Worm (Caenorhabditis elegans) whole organism, young adult: ENCODE results near the gene vrk-1.

Source experiments
- B0336.3 ChIP-seq: fragments of 200-800 bp; sonication (Bioruptor generic); IDR thresholded peaks from 2 replicates; pipeline ENCODE4 v1.3.6; 2022; ENCODE audit warnings: missing genetic modification characterization, missing compliant biosample characterization
- F23B12.7 ChIP-seq: sonication (generic microtip); optimal IDR thresholded peaks from 2 replicates; lab custom pipeline; 2017; ENCODE audit warnings: missing genetic modification characterization, mild to moderate bottlenecking, missing compliant biosample characterization, antibody characterized with exemption, moderate library complexity; ENCODE audit not compliant: insufficient read depth
- F37B4.10 ChIP-seq: fragments of 200-800 bp; sonication (Bioruptor generic); IDR thresholded peaks from 2 replicates; pipeline ENCODE4 v1.3.6; 2022; ENCODE audit warnings: missing genetic modification characterization, missing compliant biosample characterization
- F39B2.1 ChIP-seq: fragments of 200-800 bp; sonication (Bioruptor generic); IDR thresholded peaks from 2 replicates; pipeline ENCODE4 v1.3.6; 2022; ENCODE audit warnings: missing genetic modification reagents, missing genetic modification characterization, missing compliant biosample characterization
- F52B5.7 ChIP-seq: sonication (generic microtip); optimal IDR thresholded peaks from 2 replicates; lab custom pipeline; 2016; ENCODE audit warnings: mild to moderate bottlenecking, missing genetic modification characterization, missing compliant biosample characterization
- F57A8.1 ChIP-seq: fragments of 200-800 bp; sonication (Bioruptor generic); optimal IDR thresholded peaks from 2 replicates; lab custom pipeline; 2018; ENCODE audit warnings: mild to moderate bottlenecking, missing genetic modification characterization, moderate library complexity, missing compliant biosample characterization
- F57C9.4 ChIP-seq: sonication (generic microtip); optimal IDR thresholded peaks from 2 replicates; lab custom pipeline; 2017; ENCODE audit warnings: mild to moderate bottlenecking, missing genetic modification characterization, missing compliant biosample characterization
- K11D2.4 ChIP-seq: fragments of 200-800 bp; sonication (Bioruptor generic); IDR thresholded peaks from 2 replicates; pipeline ENCODE4 v1.3.6; 2022; ENCODE audit warnings: missing genetic modification reagents, missing genetic modification characterization, missing compliant biosample characterization
- Y95B8A.8 ChIP-seq: fragments of 200-800 bp; sonication (Bioruptor generic); IDR thresholded peaks from 2 replicates; pipeline ENCODE4 v1.3.6; 2022; ENCODE audit warnings: missing genetic modification reagents, missing genetic modification characterization, missing compliant biosample characterization
- ZK185.1 ChIP-seq: sonication (generic microtip); optimal IDR thresholded peaks from 2 replicates; lab custom pipeline; 2016; ENCODE audit warnings: mild to moderate bottlenecking, missing genetic modification characterization, missing compliant biosample characterization; ENCODE audit not compliant: poor library complexity, severe bottlenecking
- ama-1 ChIP-seq, 3 experiments: fragments of 150-350 bp in 1 of 3; sonication (generic microtip) in 2 of 3; optimal IDR thresholded peaks; 2 replicates each; lab custom pipeline; 2014 to 2018; ENCODE audit warnings: missing biosample characterization in 2 of 3, missing genetic modification characterization in 2 of 3, missing genetic modification reagents in 2 of 3
- aptf-3 ChIP-seq: fragments of 200-800 bp; sonication (Bioruptor generic); IDR thresholded peaks from 2 replicates; pipeline ENCODE4 v1.3.6; 2022; ENCODE audit warnings: missing genetic modification characterization, missing compliant biosample characterization
- atf-7 ChIP-seq: sonication (generic microtip); optimal IDR thresholded peaks from 2 replicates; lab custom pipeline; 2017; ENCODE audit warnings: mild to moderate bottlenecking, missing genetic modification characterization, missing compliant biosample characterization
- attf-3 ChIP-seq: fragments of 200-800 bp; sonication (Bioruptor generic); conservative IDR thresholded peaks from 2 replicates; pipeline ENCODE4 v1.3.6; 2022; ENCODE audit warnings: missing genetic modification reagents, missing genetic modification characterization, missing compliant biosample characterization
- attf-5 ChIP-seq: fragments of 200-800 bp; sonication (Bioruptor generic); optimal IDR thresholded peaks from 2 replicates; lab custom pipeline; 2018; ENCODE audit warnings: mild to moderate bottlenecking, missing genetic modification characterization, missing compliant biosample characterization
- attf-6 ChIP-seq: fragments of 200-800 bp; sonication (Bioruptor generic); IDR thresholded peaks from 2 replicates; pipeline ENCODE4 v1.3.6; 2022; ENCODE audit warnings: missing genetic modification reagents, missing genetic modification characterization, missing compliant biosample characterization
- ceh-79 ChIP-seq: sonication (generic microtip); optimal IDR thresholded peaks from 2 replicates; lab custom pipeline; 2017; ENCODE audit warnings: mild to moderate bottlenecking, missing genetic modification characterization, missing compliant biosample characterization
- dpff-1 ChIP-seq: sonication (generic microtip); optimal IDR thresholded peaks from 2 replicates; lab custom pipeline; 2017; ENCODE audit warnings: mild to moderate bottlenecking, missing genetic modification characterization, missing compliant biosample characterization
- dpl-1 ChIP-seq: fragments of 150-350 bp; optimal IDR thresholded peaks from 2 replicates; lab custom pipeline; 2014; ENCODE audit warnings: missing biosample characterization, missing genetic modification reagents, missing genetic modification characterization
- ekl-4 ChIP-seq: fragments of 200-800 bp; sonication (Bioruptor generic); IDR thresholded peaks from 2 replicates; pipeline ENCODE4 v1.3.6; 2022; ENCODE audit warnings: missing genetic modification reagents, missing genetic modification characterization, missing compliant biosample characterization
- ets-4 ChIP-seq: fragments of 200-800 bp; sonication (Bioruptor generic); optimal IDR thresholded peaks from 2 replicates; lab custom pipeline; 2018; ENCODE audit warnings: mild to moderate bottlenecking, missing genetic modification characterization, missing compliant biosample characterization
- hlh-12 ChIP-seq: sonication (generic microtip); optimal IDR thresholded peaks from 2 replicates; lab custom pipeline; 2016; ENCODE audit warnings: missing genetic modification characterization, missing compliant biosample characterization
- hmg-1.2 ChIP-seq: fragments of 200-800 bp; sonication (Bioruptor generic); IDR thresholded peaks from 2 replicates; pipeline ENCODE4 v1.3.6; 2022; ENCODE audit warnings: missing genetic modification reagents, missing genetic modification characterization, missing compliant biosample characterization
- lag-1 ChIP-seq: fragments of 200-800 bp; sonication (Bioruptor generic); IDR thresholded peaks from 2 replicates; pipeline ENCODE4 v1.3.6; 2022; ENCODE audit warnings: missing genetic modification reagents, missing genetic modification characterization, missing compliant biosample characterization
- let-526 ChIP-seq: fragments of 200-800 bp; sonication (Bioruptor generic); IDR thresholded peaks from 2 replicates; pipeline ENCODE4 v1.3.6; 2022; ENCODE audit warnings: missing genetic modification reagents, missing genetic modification characterization, missing compliant biosample characterization
- lin-40 ChIP-seq: sonication (generic microtip); optimal IDR thresholded peaks from 2 replicates; lab custom pipeline; 2016; ENCODE audit warnings: missing genetic modification characterization, mild to moderate bottlenecking, missing compliant biosample characterization, missing genotype, missing genetic modification reagents
- lin-54 ChIP-seq: fragments of 200-800 bp; sonication (Bioruptor generic); optimal IDR thresholded peaks from 2 replicates; lab custom pipeline; 2018; ENCODE audit warnings: mild to moderate bottlenecking, missing genetic modification characterization, missing compliant biosample characterization
- lsl-1 ChIP-seq: fragments of 200-800 bp; sonication (Bioruptor generic); optimal IDR thresholded peaks from 2 replicates; lab custom pipeline; 2018; ENCODE audit warnings: mild to moderate bottlenecking, missing genetic modification characterization, moderate library complexity, missing compliant biosample characterization
- madf-10 ChIP-seq: sonication (generic microtip); optimal IDR thresholded peaks from 2 replicates; lab custom pipeline; 2016; ENCODE audit warnings: mild to moderate bottlenecking, missing genetic modification characterization, missing compliant biosample characterization
- mxl-1 ChIP-seq: sonication (generic microtip); optimal IDR thresholded peaks from 2 replicates; lab custom pipeline; 2016; ENCODE audit warnings: missing genetic modification characterization, missing compliant biosample characterization
- pha-4 ChIP-seq: fragments of 150-350 bp; sonication (generic microtip); optimal IDR thresholded peaks from 2 replicates; lab custom pipeline; 2014; ENCODE audit warnings: missing biosample characterization, missing genetic modification reagents, missing genetic modification characterization
- rcor-1 ChIP-seq: fragments of 200-800 bp; sonication (Bioruptor generic); IDR thresholded peaks from 2 replicates; pipeline ENCODE4 v1.3.6; 2022; ENCODE audit warnings: missing genetic modification reagents, missing genetic modification characterization, missing compliant biosample characterization
- rec-8 ChIP-seq, 2 experiments: sonication (generic microtip); optimal IDR thresholded peaks; 2 replicates each; lab custom pipeline; 2016; ENCODE audit warnings: mild to moderate bottlenecking in 2 of 2, missing genetic modification characterization in 2 of 2, missing genetic modification reagents in 2 of 2, missing genotype in 2 of 2, missing biosample characterization in 1 of 2, missing compliant biosample characterization in 1 of 2, moderate library complexity in 1 of 2
- repo-1 ChIP-seq: sonication (generic microtip); optimal IDR thresholded peaks from 2 replicates; lab custom pipeline; 2017; ENCODE audit warnings: mild to moderate bottlenecking, missing genetic modification characterization, missing compliant biosample characterization
- sea-2 ChIP-seq: fragments of 200-800 bp; sonication (Bioruptor generic); IDR thresholded peaks from 2 replicates; pipeline ENCODE4 v1.3.6; 2022; ENCODE audit warnings: missing genetic modification characterization, missing compliant biosample characterization
- snpc-1.1 ChIP-seq: sonication (generic microtip); optimal IDR thresholded peaks from 2 replicates; lab custom pipeline; 2017; ENCODE audit warnings: missing genetic modification characterization, mild to moderate bottlenecking, missing compliant biosample characterization, antibody characterized with exemption, moderate library complexity, missing genotype, missing genetic modification reagents; ENCODE audit not compliant: insufficient read depth
- snpc-4 ChIP-seq, 5 experiments: fragments of 150-350 bp in 1 of 5; sonication (generic microtip) in 4 of 5; optimal IDR thresholded peaks; 2 replicates each; lab custom pipeline; 2014 to 2018; ENCODE audit warnings: missing genetic modification characterization in 5 of 5, missing biosample characterization in 3 of 5, antibody characterized with exemption in 2 of 5, mild to moderate bottlenecking in 2 of 5, missing compliant biosample characterization in 2 of 5, missing genotype in 2 of 5, moderate library complexity in 2 of 5, missing genetic modification reagents in 1 of 5
- somi-1 ChIP-seq: fragments of 200-800 bp; sonication (Bioruptor generic); optimal IDR thresholded peaks from 2 replicates; lab custom pipeline; 2018; ENCODE audit warnings: mild to moderate bottlenecking, missing genetic modification characterization, missing compliant biosample characterization
- tlf-1 ChIP-seq: fragments of 200-800 bp; sonication (Bioruptor generic); optimal IDR thresholded peaks from 2 replicates; lab custom pipeline; 2018; ENCODE audit warnings: mild to moderate bottlenecking, missing genetic modification characterization, missing compliant biosample characterization
- unc-130 ChIP-seq: sonication (generic microtip); optimal IDR thresholded peaks from 2 replicates; lab custom pipeline; 2016; ENCODE audit warnings: missing genetic modification reagents, missing genetic modification characterization, missing compliant biosample characterization
- unc-62 ChIP-seq: fragments of 150-350 bp; optimal IDR thresholded peaks from 2 replicates; lab custom pipeline; 2014; ENCODE audit warnings: missing biosample characterization, missing genetic modification reagents, missing genetic modification characterization
- ztf-22 ChIP-seq: fragments of 200-800 bp; sonication (Bioruptor generic); optimal IDR thresholded peaks from 2 replicates; lab custom pipeline; 2018; ENCODE audit warnings: mild to moderate bottlenecking, missing genetic modification characterization, moderate library complexity, missing compliant biosample characterization
- ztf-25 ChIP-seq: fragments of 200-800 bp; sonication (Bioruptor generic); IDR thresholded peaks from 2 replicates; pipeline ENCODE4 v1.3.6; 2022; ENCODE audit warnings: missing genetic modification reagents, missing genetic modification characterization, missing compliant biosample characterization
- ztf-26 ChIP-seq: sonication (generic microtip); optimal IDR thresholded peaks from 2 replicates; lab custom pipeline; 2017; ENCODE audit warnings: missing genetic modification characterization, missing compliant biosample characterization
- ztf-3 ChIP-seq: fragments of 200-800 bp; sonication (Bioruptor generic); optimal IDR thresholded peaks from 2 replicates; lab custom pipeline; 2018; ENCODE audit warnings: mild to moderate bottlenecking, missing genetic modification characterization, missing compliant biosample characterization
- ztf-6 ChIP-seq: fragments of 200-800 bp; sonication (Bioruptor generic); IDR thresholded peaks from 2 replicates; pipeline ENCODE4 v1.3.6; 2022; ENCODE audit warnings: missing genetic modification reagents, missing genetic modification characterization, missing compliant biosample characterization

The vrk-1 gene

DNA sequence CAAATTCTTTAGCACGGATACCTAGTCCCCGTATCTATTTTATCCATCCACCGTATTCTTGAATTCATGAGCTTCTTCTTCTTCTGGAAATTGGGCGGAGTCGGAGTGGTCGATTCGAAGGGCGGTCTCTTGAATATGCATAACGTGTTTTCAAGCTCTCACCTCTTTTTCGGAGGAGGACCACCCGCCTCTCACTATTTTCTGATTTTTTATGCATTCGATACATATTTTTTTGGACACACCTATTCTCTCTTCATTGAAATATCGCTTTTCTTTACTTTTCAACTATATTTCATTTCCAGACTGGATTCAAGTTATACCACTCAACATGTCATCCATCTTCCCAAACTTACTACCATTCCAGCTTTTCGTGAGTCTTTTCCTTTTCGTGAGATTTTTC, 6.7 kb downstream of the vrk-1 start, which contains the start of gene egl-44 (continued):
- no peak for TF ChIP-seq rec-8 (tag; optimal IDR thresholded peaks at IDR 0.05; lab: Kevin White, UChicago)
- TF ChIP-seq rcor-1 (GFP tag; lab: Robert Waterston, UW) = no peak
- no peak for TF ChIP-seq F57A8.1 (GFP tag; lab: Kevin White, UChicago)
- TF ChIP-seq B0336.3 = no peak
- no peak for TF ChIP-seq madf-10

DNA sequence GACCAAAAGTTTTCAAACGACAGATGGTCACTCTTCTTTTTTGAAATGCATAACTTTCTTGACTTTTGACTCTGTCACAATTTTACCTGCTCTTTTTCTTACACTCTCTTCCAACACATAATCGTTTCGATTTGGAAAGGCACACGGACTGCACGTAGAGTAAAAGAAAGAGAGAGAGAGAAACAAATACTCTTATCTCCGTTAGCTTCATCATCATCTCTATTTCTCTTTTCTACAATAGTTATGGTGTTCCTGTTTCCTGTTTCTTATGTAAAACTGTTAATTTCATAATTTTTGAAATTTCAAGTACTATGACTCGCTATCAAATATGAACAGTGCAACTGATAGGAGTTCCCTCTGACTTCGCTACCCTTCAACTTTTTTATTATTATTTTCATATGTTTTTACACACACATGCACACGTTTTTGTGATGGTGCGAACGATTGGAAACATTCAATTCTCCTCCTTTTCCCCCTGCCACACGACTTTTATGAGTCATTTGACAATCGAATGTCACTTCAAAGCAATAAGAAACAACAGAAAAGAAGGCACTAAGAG, 8.4 kb downstream of the vrk-1 start:
- TF ChIP-seq lin-40 = no peak
- peak; percentile 66 for TF ChIP-seq unc-62
- no peak for TF ChIP-seq pha-4 (tag; lab: Kevin White, UChicago)
- no peak for TF ChIP-seq Y95B8A.8 (GFP tag; lab: Robert Waterston, UW)
- no peak for TF ChIP-seq F37B4.10
- no peak for TF ChIP-seq somi-1
- peak; percentile 54 for TF ChIP-seq ets-4 (GFP tag; lab: Kevin White, UChicago)
- TF ChIP-seq dpff-1 = no peak
- TF ChIP-seq F57C9.4 (tag; lab: Kevin White, UChicago) = no peak
- no peak for TF ChIP-seq sea-2 (GFP tag; lab: Robert Waterston, UW)
- no peak for TF ChIP-seq ztf-25
- no peak for TF ChIP-seq tlf-1 (GFP tag; lab: Kevin White, UChicago)
- TF ChIP-seq ztf-26 (tag; lab: Kevin White, UChicago) = no peak
- 0 out of 2 replicates have a peak, but pooled peaks have one; percentile 15 for TF ChIP-seq rcor-1 (GFP tag; lab: Robert Waterston, UW)
- TF ChIP-seq F23B12.7 (tag; lab: Kevin White, UChicago) = peak; percentile 27
- no peak for TF ChIP-seq ceh-79 (tag; lab: Kevin White, UChicago)
- TF ChIP-seq snpc-4 (GFP tag; optimal IDR thresholded peaks at IDR 0.05; lab: Kevin White, UChicago) = no peak
- TF ChIP-seq snpc-4 (tag; optimal IDR thresholded peaks at IDR 0.05; lab: Kevin White, UChicago) = peak in 1 of 4 experiments; percentile 0
- TF ChIP-seq lag-1 (GFP tag; lab: Robert Waterston, UW) = no peak
- TF ChIP-seq ztf-22 (GFP tag; lab: Kevin White, UChicago) = no peak
- TF ChIP-seq ztf-6 = no peak
- TF ChIP-seq lin-54 (GFP tag; lab: Kevin White, UChicago) = no peak
- TF ChIP-seq unc-130 (GFP tag; lab: Kevin White, UChicago) = no peak
- no peak for TF ChIP-seq K11D2.4 (GFP tag; lab: Robert Waterston, UW)
- TF ChIP-seq hmg-1.2 (GFP tag; lab: Robert Waterston, UW) = 0 out of 2 replicates have a peak, but pooled peaks have one; percentile 6
- no peak for TF ChIP-seq ama-1 (optimal IDR thresholded peaks at IDR 0.05; lab: Kevin White, UChicago)
- no peak for TF ChIP-seq ama-1 (GFP tag; optimal IDR thresholded peaks at IDR 0.05; lab: Kevin White, UChicago)
- TF ChIP-seq aptf-3 (GFP tag; lab: Robert Waterston, UW) = no peak
- no peak for TF ChIP-seq F39B2.1 (GFP tag; lab: Robert Waterston, UW)
- no peak for TF ChIP-seq rec-8 (tag; optimal IDR thresholded peaks at IDR 0.05; lab: Kevin White, UChicago)
- TF ChIP-seq ZK185.1 (tag; lab: Kevin White, UChicago) = peak; percentile 1
- TF ChIP-seq attf-5 (GFP tag; lab: Kevin White, UChicago) = peak; percentile 49
- TF ChIP-seq attf-3 (GFP tag; lab: Robert Waterston, UW) = no peak
- no peak for TF ChIP-seq F52B5.7 (tag; lab: Kevin White, UChicago)
- no peak for TF ChIP-seq ztf-3 (GFP tag; lab: Kevin White, UChicago)
- TF ChIP-seq hlh-12 = no peak
- no peak for TF ChIP-seq snpc-1.1 (tag; lab: Kevin White, UChicago)
- TF ChIP-seq dpl-1 = no peak
- no peak for TF ChIP-seq attf-6 (GFP tag; lab: Robert Waterston, UW)
- TF ChIP-seq ekl-4 (GFP tag; lab: Robert Waterston, UW) = no peak
- no peak for TF ChIP-seq let-526 (GFP tag; lab: Robert Waterston, UW)
- TF ChIP-seq lsl-1 (GFP tag; lab: Kevin White, UChicago) = no peak
- TF ChIP-seq atf-7 = no peak
- TF ChIP-seq mxl-1 = no peak
- no peak for TF ChIP-seq repo-1 (tag; lab: Kevin White, UChicago)
